Worm (Caenorhabditis elegans): Measurements from ENCODE around the gene F08G12.3.

Gene F08G12.3

ce11 chrX:11262319-11263074 is 37.6 kb upstream of the F08G12.3 start, which contains the start of gene C03A3.2 (continued):
- TF ChIP-seq unc-86 (tag; optimal IDR thresholded peaks at IDR 0.05) (peak; percentile 73), ztf-11 (tag; optimal IDR thresholded peaks at IDR 0.05) (no peak), blmp-1 (tag; optimal IDR thresholded peaks at IDR 0.05) (peak; percentile 97)

ce11 chrX:11264715-11265114 is 35.3 kb upstream of the F08G12.3 start:
- TF ChIP-seq unc-30 (tag; optimal IDR thresholded peaks at IDR 0.05) (no peak), lin-14 (GFP tag; optimal IDR thresholded peaks at IDR 0.05) (peak; percentile 20), elt-2 (tag; optimal IDR thresholded peaks at IDR 0.05) (peak; percentile 71), lin-35 (GFP tag; optimal IDR thresholded peaks at IDR 0.05) (peak in 1 of 2 experiments; percentile 32)

- TF ChIP-seq blmp-1 (tag; optimal IDR thresholded peaks at IDR 0.05) (peak; percentile 14), nhr-90 (tag; optimal IDR thresholded peaks at IDR 0.05; ENCODE audit: poor library complexity) (no peak)
Measured at ce11 chrX:11266711-11267110, 33.3 kb upstream of the F08G12.3 start, which contains the start of gene C03A3.9. TSS of gene C03A3.9 (plus strand) at chrX:11267011.

DNA sequence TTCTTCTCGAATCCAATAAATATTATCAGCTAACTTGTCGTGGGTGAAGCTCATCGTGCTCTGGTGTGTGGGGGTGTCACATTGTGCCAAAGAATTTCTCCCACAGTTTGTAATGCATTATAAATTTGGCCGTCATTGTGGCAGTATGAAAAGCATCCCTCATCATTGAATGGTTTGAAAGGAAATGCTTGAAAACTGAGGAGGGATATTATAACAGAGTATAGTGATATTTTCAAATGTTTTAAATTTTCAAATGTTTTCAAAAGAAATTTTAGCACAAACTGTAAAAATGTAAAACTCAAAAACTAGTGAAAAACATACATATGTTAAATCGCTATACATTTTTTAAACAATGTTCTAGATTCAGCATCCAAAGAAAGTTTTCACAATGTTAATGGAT is 31.1 kb upstream of the F08G12.3 start, which contains the start of gene C03A3.3:
Gene C03A3.3, minus strand, starts transcription at position 101 of the 400 bp plus-strand sequence.
- TF ChIP-seq snu-23 (GFP tag; optimal IDR thresholded peaks at IDR 0.05) (no peak), ztf-11 (tag; optimal IDR thresholded peaks at IDR 0.05) (no peak), skn-1 (tag; optimal IDR thresholded peaks at IDR 0.05) (no peak), ces-1 (GFP tag; optimal IDR thresholded peaks at IDR 0.05) (no peak), hlh-17 (GFP tag; optimal IDR thresholded peaks at IDR 0.05; ENCODE audit: borderline replicate concordance) (no peak), fkh-8 (tag; optimal IDR thresholded peaks at IDR 0.05) (no peak), nhr-28 (tag; optimal IDR thresholded peaks at IDR 0.05) (no peak), grh-1 (GFP tag; IDR thresholded peaks at IDR 0.05) (no peak), snpc-4 (tag; optimal IDR thresholded peaks at IDR 0.05) (no peak), ets-5 (GFP tag; IDR thresholded peaks at IDR 0.05) (no peak), fkh-10 (GFP tag; optimal IDR thresholded peaks at IDR 0.05) (no peak), mdl-1 (tag; optimal IDR thresholded peaks at IDR 0.05) (no peak), mep-1 (tag; optimal IDR thresholded peaks at IDR 0.05) (no peak)

DNA sequence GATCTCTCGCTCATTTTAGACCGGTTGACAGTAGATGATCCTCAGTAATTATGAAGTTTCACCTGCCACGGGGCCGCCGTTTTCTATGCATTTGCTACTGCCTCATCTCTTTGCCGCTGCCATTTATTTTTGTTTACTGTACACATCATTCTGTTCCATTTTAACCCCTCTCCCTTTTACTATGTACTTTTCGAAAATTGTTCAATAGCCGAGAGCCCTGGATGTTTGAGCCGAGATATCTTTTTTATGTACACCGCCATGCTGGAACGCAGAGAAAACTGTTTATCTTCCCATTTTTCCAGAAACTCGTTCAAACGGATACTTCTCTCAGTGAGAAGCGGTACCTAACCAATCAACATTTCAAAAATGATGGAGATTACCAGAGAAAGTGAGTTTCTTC is 29.2 kb upstream of the F08G12.3 start, which contains the start of gene ifa-1:
Gene ifa-1, plus strand, starts transcription at position 301 of the 400 bp plus-strand sequence.
- TF ChIP-seq zag-1 (tag; optimal IDR thresholded peaks at IDR 0.05) (no peak), nhr-76 (tag; optimal IDR thresholded peaks at IDR 0.05) (no peak), elt-2 (tag; optimal IDR thresholded peaks at IDR 0.05) (no peak), alr-1 (tag; optimal IDR thresholded peaks at IDR 0.05; ENCODE audit: borderline replicate concordance) (no peak), unc-86 (tag; optimal IDR thresholded peaks at IDR 0.05) (no peak), nhr-28 (tag; optimal IDR thresholded peaks at IDR 0.05) (no peak), nhr-77 (tag; optimal IDR thresholded peaks at IDR 0.05) (no peak), dsc-1 (tag; optimal IDR thresholded peaks at IDR 0.05) (no peak), pax-3 (tag; optimal IDR thresholded peaks at IDR 0.05) (no peak), xbp-1 (tag; optimal IDR thresholded peaks at IDR 0.05) (no peak)

ce11 chrX:11279276-11279675 is 20.8 kb upstream of the F08G12.3 start, which contains the start of gene F38B2.2:
TSS of gene F38B2.2 (minus strand) at chrX:11279376.
- TF ChIP-seq ceh-8 (GFP tag; optimal IDR thresholded peaks at IDR 0.05) (peak; percentile 47), ama-1 (optimal IDR thresholded peaks at IDR 0.05) (no peak)

- TF ChIP-seq nhr-28 (tag; optimal IDR thresholded peaks at IDR 0.05) (no peak), snu-23 (GFP tag; optimal IDR thresholded peaks at IDR 0.05) (no peak), lin-13 (GFP tag; optimal IDR thresholded peaks at IDR 0.05) (no peak), nhr-11 (tag; optimal IDR thresholded peaks at IDR 0.05) (no peak), swsn-7 (tag; optimal IDR thresholded peaks at IDR 0.05) (no peak), ceh-82 (tag; optimal IDR thresholded peaks at IDR 0.05) (no peak), jun-1 (tag; optimal IDR thresholded peaks at IDR 0.05) (no peak), isw-1 (GFP tag; IDR thresholded peaks at IDR 0.05) (no peak), skn-1 (tag; optimal IDR thresholded peaks at IDR 0.05) (no peak), ets-5 (GFP tag; IDR thresholded peaks at IDR 0.05) (no peak), aha-1 (tag; optimal IDR thresholded peaks at IDR 0.05) (no peak), mef-2 (tag; optimal IDR thresholded peaks at IDR 0.05) (no peak)
Measured at ce11 chrX:11281148-11281547, 18.9 kb upstream of the F08G12.3 start, which contains the start of gene F38B2.6. TSS of gene F38B2.6 (minus strand) at chrX:11281248.
